Fruit fly (Drosophila melanogaster) whole organism, embryonic: ENCODE measurements around the gene Cpr11B.

Experiments used
- ATbp ChIP-seq: fragments of 200-800 bp; sonication (Bioruptor generic); optimal IDR thresholded peaks from 2 replicates; lab custom pipeline; 2017; ENCODE audit warnings: missing biosample characterization, mild to moderate bottlenecking, missing genetic modification characterization, missing genetic modification reagents
- Adf1 ChIP-seq: fragments of 200-800 bp; sonication (Bioruptor generic); IDR thresholded peaks from 2 replicates; pipeline ENCODE4 v1.3.6; 2022; ENCODE audit warnings: missing biosample characterization, missing genetic modification characterization
- CG1024 ChIP-seq: fragments of 200-800 bp; sonication (Bioruptor generic); IDR thresholded peaks from 2 replicates; pipeline ENCODE4 v1.3.6; 2022; ENCODE audit warnings: missing biosample characterization, missing genetic modification characterization
- CG13123 ChIP-seq: fragments of 200-800 bp; sonication (Bioruptor generic); optimal IDR thresholded peaks from 2 replicates; lab custom pipeline; 2016; ENCODE audit warnings: missing biosample characterization, missing genetic modification characterization
- CG15011 ChIP-seq: fragments of 200-800 bp; sonication (Bioruptor generic); optimal IDR thresholded peaks from 3 replicates; lab custom pipeline; 2018; ENCODE audit warnings: missing biosample characterization, mild to moderate bottlenecking, missing genetic modification characterization
- CG17328 ChIP-seq: fragments of 200-800 bp; sonication (Bioruptor generic); IDR thresholded peaks from 2 replicates; pipeline ENCODE4 v1.3.6; 2022; ENCODE audit warnings: missing biosample characterization, missing genetic modification characterization
- CG18764 ChIP-seq: fragments of 200-800 bp; sonication (Bioruptor generic); optimal IDR thresholded peaks from 3 replicates; lab custom pipeline; 2016; ENCODE audit warnings: missing biosample characterization, missing genetic modification characterization
- CG3838 ChIP-seq: fragments of 200-800 bp; sonication (Bioruptor generic); optimal IDR thresholded peaks from 3 replicates; lab custom pipeline; 2016; ENCODE audit warnings: missing biosample characterization, missing genetic modification characterization
- CG3995 ChIP-seq: fragments of 200-800 bp; sonication (Bioruptor generic); optimal IDR thresholded peaks from 3 replicates; lab custom pipeline; 2016; ENCODE audit warnings: missing biosample characterization, missing genetic modification characterization
- CG4360 ChIP-seq: fragments of 200-800 bp; sonication (Bioruptor generic); IDR thresholded peaks from 2 replicates; pipeline ENCODE4 v1.3.6; 2022; ENCODE audit warnings: missing biosample characterization, missing genetic modification characterization
- CG6683 ChIP-seq: fragments of 200-800 bp; sonication (Bioruptor generic); optimal IDR thresholded peaks from 2 replicates; lab custom pipeline; 2017; ENCODE audit warnings: missing biosample characterization, mild to moderate bottlenecking, missing genetic modification characterization, missing genetic modification reagents
- CG8089 ChIP-seq: fragments of 200-800 bp; sonication (Bioruptor generic); optimal IDR thresholded peaks from 3 replicates; lab custom pipeline; 2016; ENCODE audit warnings: missing biosample characterization, missing genetic modification characterization
- CG8359 ChIP-seq: fragments of 200-800 bp; sonication (Bioruptor generic); optimal IDR thresholded peaks from 2 replicates; lab custom pipeline; 2017; ENCODE audit warnings: missing biosample characterization, mild to moderate bottlenecking, missing genetic modification characterization, borderline replicate concordance
- CG9727 ChIP-seq: fragments of 200-800 bp; sonication (Bioruptor generic); optimal IDR thresholded peaks from 3 replicates; lab custom pipeline; 2017; ENCODE audit warnings: missing biosample characterization, mild to moderate bottlenecking, missing genetic modification characterization
- CG9817 ChIP-seq: fragments of 200-800 bp; sonication (Bioruptor generic); optimal IDR thresholded peaks from 2 replicates; lab custom pipeline; 2018; ENCODE audit warnings: missing biosample characterization, mild to moderate bottlenecking, missing genetic modification characterization, moderate library complexity
- CTCF ChIP-seq: fragments of 200-800 bp; sonication (Bioruptor generic); optimal IDR thresholded peaks from 2 replicates; lab custom pipeline; 2017; ENCODE audit warnings: missing biosample characterization, mild to moderate bottlenecking, missing genetic modification characterization, moderate library complexity
- Camta ChIP-seq: fragments of 200-800 bp; sonication (Bioruptor generic); optimal IDR thresholded peaks from 2 replicates; lab custom pipeline; 2016; ENCODE audit warnings: missing biosample characterization, missing genetic modification characterization
- CoRest ChIP-seq: fragments of 200-800 bp; sonication (Bioruptor generic); optimal IDR thresholded peaks from 3 replicates; lab custom pipeline; 2018; ENCODE audit warnings: missing biosample characterization, mild to moderate bottlenecking, missing genetic modification characterization, moderate library complexity
- Dad ChIP-seq: fragments of 200-800 bp; sonication (Bioruptor generic); optimal IDR thresholded peaks from 3 replicates; lab custom pipeline; 2016; ENCODE audit warnings: missing biosample characterization, missing genetic modification characterization
- Ets65A ChIP-seq: fragments of 200-800 bp; sonication (Bioruptor generic); peaks from one replicate; lab custom pipeline; 2016; ENCODE audit warnings: missing biosample characterization, missing genetic modification characterization
- Hand ChIP-seq: fragments of 200-800 bp; sonication (Bioruptor generic); optimal IDR thresholded peaks from 2 replicates; lab custom pipeline; 2017; ENCODE audit warnings: mild to moderate bottlenecking, missing biosample characterization, missing genetic modification reagents, missing genetic modification characterization
- Med ChIP-seq: fragments of 200-800 bp; sonication (Bioruptor generic); peaks from one replicate; lab custom pipeline; 2016; ENCODE audit warnings: missing biosample characterization, missing genetic modification characterization, mild to moderate bottlenecking, inconsistent platforms, moderate library complexity
- NK7.1 ChIP-seq: fragments of 200-800 bp; sonication (Bioruptor generic); optimal IDR thresholded peaks from 3 replicates; lab custom pipeline; 2016; ENCODE audit warnings: missing biosample characterization, missing genetic modification characterization
- NfI ChIP-seq: fragments of 200-800 bp; sonication (Bioruptor generic); optimal IDR thresholded peaks from 3 replicates; lab custom pipeline; 2018; ENCODE audit warnings: missing biosample characterization, mild to moderate bottlenecking, missing genetic modification characterization, moderate library complexity
- Trl ChIP-seq, 3 experiments: fragments of >200 bp in 2 of 3; fragments of 200-800 bp in 1 of 3; sonication (Bioruptor generic) in 1 of 3; optimal IDR thresholded peaks; 2 replicates in 1 of 3; 3 replicates in 2 of 3; lab custom pipeline; 2016 to 2017; ENCODE audit warnings: missing biosample characterization in 1 of 3, missing genetic modification characterization in 1 of 3
- abd-A ChIP-seq: fragments of 200-800 bp; sonication (Bioruptor generic); optimal IDR thresholded peaks from 3 replicates; lab custom pipeline; 2019; ENCODE audit warnings: missing biosample characterization, mild to moderate bottlenecking, missing genetic modification characterization, moderate library complexity
- ci ChIP-seq: fragments of 200-800 bp; sonication (Bioruptor generic); IDR thresholded peaks from 3 replicates; pipeline ENCODE4 v1.3.6; 2022; ENCODE audit warnings: missing biosample characterization, missing genetic modification characterization
- crol ChIP-seq: fragments of 200-800 bp; sonication (Bioruptor generic); IDR thresholded peaks from 2 replicates; pipeline ENCODE4 v1.3.6; 2022; ENCODE audit warnings: missing biosample characterization, missing genetic modification characterization
- kay ChIP-seq: fragments of 200-800 bp; sonication (Bioruptor generic); optimal IDR thresholded peaks from 2 replicates; lab custom pipeline; 2016; ENCODE audit warnings: missing biosample characterization, missing genetic modification characterization
- oc ChIP-seq: fragments of 200-800 bp; sonication (Bioruptor generic); optimal IDR thresholded peaks from 2 replicates; lab custom pipeline; 2018; ENCODE audit warnings: missing biosample characterization, mild to moderate bottlenecking, missing genetic modification characterization, moderate library complexity
- onecut ChIP-seq: fragments of 200-800 bp; sonication (Bioruptor generic); IDR thresholded peaks from 2 replicates; pipeline ENCODE4 v1.3.6; 2022; ENCODE audit warnings: missing biosample characterization, missing genetic modification characterization
- sd ChIP-seq: fragments of 200-800 bp; sonication (Bioruptor generic); optimal IDR thresholded peaks from 3 replicates; lab custom pipeline; 2018; ENCODE audit warnings: missing biosample characterization, mild to moderate bottlenecking, missing genetic modification characterization, moderate library complexity
- shn ChIP-seq: fragments of 200-800 bp; sonication (Bioruptor generic); optimal IDR thresholded peaks from 3 replicates; lab custom pipeline; 2016; ENCODE audit warnings: missing biosample characterization, missing genetic modification characterization
- slbo ChIP-seq: fragments of 200-800 bp; sonication (Bioruptor generic); IDR thresholded peaks from 2 replicates; pipeline ENCODE4 v1.3.6; 2022; ENCODE audit warnings: missing biosample characterization, missing genetic modification characterization
- sob ChIP-seq: fragments of 200-800 bp; sonication (Bioruptor generic); IDR thresholded peaks from 2 replicates; pipeline ENCODE4 v1.3.6; 2022; ENCODE audit warnings: missing biosample characterization, missing genetic modification characterization
- vvl ChIP-seq: fragments of 200-800 bp; sonication (Bioruptor generic); IDR thresholded peaks from 2 replicates; pipeline ENCODE4 v1.3.6; 2022; ENCODE audit warnings: missing biosample characterization, missing genetic modification characterization
- yki ChIP-seq: fragments of >200 bp; optimal IDR thresholded peaks from 3 replicates; lab custom pipeline; 2018

Cpr11B gene

DNA sequence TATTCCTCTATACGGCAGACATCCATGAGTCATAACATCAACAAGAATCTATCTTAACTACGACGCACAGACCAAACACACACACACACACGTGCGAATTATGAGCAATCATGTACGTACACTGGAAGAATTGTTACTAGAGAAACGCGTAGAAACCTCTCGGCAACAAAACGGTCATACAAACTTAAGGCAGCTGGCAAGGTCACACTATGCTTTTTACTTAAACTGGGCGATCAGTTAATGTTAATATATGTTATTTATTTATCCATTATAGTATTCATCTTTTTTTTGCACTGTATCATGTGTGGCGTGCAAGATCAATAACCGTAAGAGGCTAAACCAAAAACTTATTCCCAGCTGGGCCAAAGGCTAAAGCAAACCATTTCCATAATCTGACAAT is 13.7 kb upstream of the Cpr11B start (continued):
- no peak for TF ChIP-seq NK7.1 (GFP tag; lab: Kevin White, UChicago)
- no peak for TF ChIP-seq sob (GFP tag; lab: Robert Waterston, UW)
- TF ChIP-seq CG15011 (GFP tag; lab: Kevin White, UChicago): no peak
- TF ChIP-seq slbo (GFP tag; lab: Robert Waterston, UW): peak; percentile 64
- TF ChIP-seq Camta (GFP tag; lab: Kevin White, UChicago): no peak
- TF ChIP-seq, all 482 proteins: peak for 84

DNA sequence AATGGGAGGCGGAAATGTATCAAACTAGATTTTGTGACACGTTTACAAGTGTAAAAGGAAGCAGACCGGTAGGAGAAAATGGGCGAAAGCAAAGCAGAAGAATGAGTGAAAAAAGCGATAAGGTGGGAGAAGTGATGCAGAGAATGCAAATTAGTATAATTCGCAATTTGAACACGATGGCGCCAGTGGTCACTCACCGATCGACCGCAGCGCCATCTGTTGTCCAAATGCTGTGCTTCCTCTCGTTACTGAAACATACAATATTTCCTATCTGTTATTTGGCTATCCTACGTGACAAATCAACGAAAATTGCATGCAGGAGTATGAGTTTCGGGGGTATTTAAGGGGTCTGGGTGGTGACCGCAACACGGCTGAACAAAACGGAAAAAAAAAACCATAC is 12.2 kb upstream of the Cpr11B start:
- TF ChIP-seq abd-A (tag; lab: Kevin White, UChicago) (no peak), CG9817 (tag; lab: Kevin White, UChicago) (no peak), CTCF (GFP tag; lab: Kevin White, UChicago) (peak; percentile 82)
- TF ChIP-seq, all 482 proteins: peak for 1

DNA sequence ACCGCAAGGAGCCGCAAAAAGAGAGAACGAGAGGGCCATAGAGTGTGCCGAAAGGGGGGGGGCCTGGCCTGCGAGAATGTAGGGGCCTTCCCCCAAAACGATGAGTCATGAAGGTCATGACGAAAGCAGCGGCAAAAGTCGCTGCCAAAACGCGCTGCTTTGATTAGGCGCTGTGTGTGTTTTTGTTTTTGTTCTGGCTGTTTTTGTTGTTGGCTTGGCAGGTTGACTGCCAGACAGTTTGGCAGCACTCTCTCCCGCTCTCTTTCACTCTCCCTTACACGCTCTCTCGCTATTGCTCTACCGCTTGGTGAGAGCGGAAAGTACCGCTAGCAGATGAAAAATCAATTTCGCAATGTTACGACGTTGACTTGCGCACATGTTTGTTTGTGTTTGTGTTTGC is 6.8 kb upstream of the Cpr11B start:
- TF ChIP-seq CG6683 (no peak), NfI (GFP tag; lab: Kevin White, UChicago) (no peak), ci (GFP tag; lab: Robert Waterston, UW) (peak; percentile 31; the same call in 1 of the 3 replicates), ATbp (no peak), Dad (no peak), CG3838 (GFP tag; lab: Kevin White, UChicago) (no peak), onecut (GFP tag; lab: Robert Waterston, UW) (peak; percentile 77), Trl (optimal IDR thresholded peaks at IDR 0.05; lab: Kevin White, UChicago) (peak; percentile 62 to 77), Trl (GFP tag; optimal IDR thresholded peaks at IDR 0.05; lab: Kevin White, UChicago) (no peak), Ets65A (peak; percentile 85), CG1024 (GFP tag; lab: Robert Waterston, UW) (no peak), sd (tag; lab: Kevin White, UChicago) (peak; percentile 35), CoRest (no peak), CG17328 (GFP tag; lab: Robert Waterston, UW) (no peak), CG8089 (GFP tag; lab: Kevin White, UChicago) (no peak), Adf1 (GFP tag; lab: Robert Waterston, UW) (peak; percentile 50), oc (tag; lab: Kevin White, UChicago) (no peak), abd-A (tag; lab: Kevin White, UChicago) (peak; percentile 8), CG9727 (GFP tag; lab: Kevin White, UChicago) (no peak), Hand (GFP tag; lab: Kevin White, UChicago) (no peak), CG3995 (GFP tag; lab: Kevin White, UChicago) (no peak), crol (GFP tag; lab: Robert Waterston, UW) (peak; percentile 34; the same call in 1 of the 2 replicates), yki (peak; percentile 15), CG18764 (no peak), CG13123 (GFP tag; lab: Kevin White, UChicago) (no peak), kay (GFP tag; lab: Kevin White, UChicago) (peak; percentile 23), Med (GFP tag; lab: Kevin White, UChicago) (peak; percentile 62), vvl (GFP tag; lab: Robert Waterston, UW) (no peak), CG4360 (GFP tag; lab: Robert Waterston, UW) (peak; percentile 39; the same call in 1 of the 2 replicates), shn (peak; percentile 49), CG8359 (GFP tag; lab: Kevin White, UChicago) (peak; percentile 33)
